Fruit fly (Drosophila melanogaster) whole organism, embryonic: ENCODE data around the gene Lamtor4.

Experiments used
- Atf3 ChIP-seq: fragments of 200-800 bp; sonication (Bioruptor generic); optimal IDR thresholded peaks from 3 replicates; lab custom pipeline; 2016; ENCODE audit warnings: missing biosample characterization, missing genetic modification characterization
- Atf6 ChIP-seq: fragments of 200-800 bp; sonication (Bioruptor generic); IDR thresholded peaks from 2 replicates; pipeline ENCODE4 v1.3.6; 2022; ENCODE audit warnings: missing biosample characterization, missing genetic modification characterization
- C15 ChIP-seq: fragments of 200-800 bp; sonication (Bioruptor generic); IDR thresholded peaks from 3 replicates; pipeline ENCODE4 v1.3.6; 2022; ENCODE audit warnings: missing biosample characterization, missing genetic modification characterization
- CG10431 ChIP-seq: fragments of 200-800 bp; sonication (Bioruptor generic); optimal IDR thresholded peaks from 3 replicates; lab custom pipeline; 2018; ENCODE audit warnings: missing biosample characterization, mild to moderate bottlenecking, missing genetic modification characterization
- CG10565 ChIP-seq: fragments of 200-800 bp; sonication (Bioruptor generic); optimal IDR thresholded peaks from 3 replicates; lab custom pipeline; 2016; ENCODE audit warnings: missing biosample characterization, mild to moderate bottlenecking, missing genetic modification characterization
- CG11085 ChIP-seq: fragments of 200-800 bp; sonication (Bioruptor generic); IDR thresholded peaks from 2 replicates; pipeline ENCODE4 v1.3.6; 2022; ENCODE audit warnings: missing biosample characterization, missing genetic modification characterization
- CG11696 ChIP-seq: fragments of 200-800 bp; sonication (Bioruptor generic); IDR thresholded peaks from 2 replicates; pipeline ENCODE4 v1.3.6; 2022; ENCODE audit warnings: missing biosample characterization, missing genetic modification characterization
- CG12236 ChIP-seq: fragments of 200-800 bp; sonication (Bioruptor generic); optimal IDR thresholded peaks from 2 replicates; lab custom pipeline; 2016; ENCODE audit warnings: missing biosample characterization, missing genetic modification characterization
- CG12299 ChIP-seq: fragments of 200-800 bp; sonication (Bioruptor generic); optimal IDR thresholded peaks from 2 replicates; lab custom pipeline; 2018; ENCODE audit warnings: missing biosample characterization, mild to moderate bottlenecking, missing genetic modification characterization
- CG13894 ChIP-seq: fragments of 200-800 bp; sonication (Bioruptor generic); optimal IDR thresholded peaks from 3 replicates; lab custom pipeline; 2018; ENCODE audit warnings: missing biosample characterization, mild to moderate bottlenecking, missing genetic modification characterization, moderate library complexity
- CG17829 ChIP-seq: fragments of 200-800 bp; optimal IDR thresholded peaks from 2 replicates; lab custom pipeline; 2019; ENCODE audit warnings: missing biosample characterization, mild to moderate bottlenecking, missing genetic modification characterization, moderate library complexity
- CG18764 ChIP-seq: fragments of 200-800 bp; sonication (Bioruptor generic); optimal IDR thresholded peaks from 3 replicates; lab custom pipeline; 2016; ENCODE audit warnings: missing biosample characterization, missing genetic modification characterization
- CG2678 ChIP-seq: fragments of 200-800 bp; sonication (Bioruptor generic); optimal IDR thresholded peaks from 3 replicates; lab custom pipeline; 2019; ENCODE audit warnings: missing biosample characterization, mild to moderate bottlenecking, missing genetic modification characterization, moderate library complexity
- CG2712 ChIP-seq: fragments of 200-800 bp; optimal IDR thresholded peaks from 3 replicates; lab custom pipeline; 2019; ENCODE audit warnings: missing biosample characterization, mild to moderate bottlenecking, missing genetic modification characterization, moderate library complexity
- CG3065 ChIP-seq: fragments of 200-800 bp; sonication (Bioruptor generic); optimal IDR thresholded peaks from 2 replicates; lab custom pipeline; 2016; ENCODE audit warnings: missing biosample characterization, missing genetic modification characterization
- CG31224 ChIP-seq: fragments of 200-800 bp; sonication (Bioruptor generic); IDR thresholded peaks from 2 replicates; pipeline ENCODE4 v1.3.6; 2022; ENCODE audit warnings: missing biosample characterization, missing genetic modification characterization
- CG5953 ChIP-seq: fragments of 200-800 bp; sonication (Bioruptor generic); IDR thresholded peaks from 2 replicates; pipeline ENCODE4 v1.3.6; 2022; ENCODE audit warnings: missing biosample characterization, missing genetic modification characterization
- CG7786 ChIP-seq: fragments of 200-800 bp; sonication (Bioruptor generic); optimal IDR thresholded peaks from 2 replicates; lab custom pipeline; 2016; ENCODE audit warnings: missing biosample characterization, missing genetic modification characterization
- CG7928 ChIP-seq: fragments of 200-800 bp; sonication (Bioruptor generic); optimal IDR thresholded peaks from 2 replicates; lab custom pipeline; 2017; ENCODE audit warnings: missing biosample characterization, mild to moderate bottlenecking, missing genetic modification characterization
- CG7987 ChIP-seq: fragments of 200-800 bp; sonication (Bioruptor generic); optimal IDR thresholded peaks from 2 replicates; lab custom pipeline; 2018; ENCODE audit warnings: missing biosample characterization, mild to moderate bottlenecking, missing genetic modification characterization, moderate library complexity
- CG9727 ChIP-seq: fragments of 200-800 bp; sonication (Bioruptor generic); optimal IDR thresholded peaks from 3 replicates; lab custom pipeline; 2017; ENCODE audit warnings: missing biosample characterization, mild to moderate bottlenecking, missing genetic modification characterization
- CG9797 ChIP-seq: fragments of 200-800 bp; sonication (Bioruptor generic); optimal IDR thresholded peaks from 3 replicates; lab custom pipeline; 2018; ENCODE audit warnings: missing biosample characterization, mild to moderate bottlenecking, missing genetic modification characterization
- Camta ChIP-seq: fragments of 200-800 bp; sonication (Bioruptor generic); optimal IDR thresholded peaks from 2 replicates; lab custom pipeline; 2016; ENCODE audit warnings: missing biosample characterization, missing genetic modification characterization
- CoRest ChIP-seq: fragments of 200-800 bp; sonication (Bioruptor generic); optimal IDR thresholded peaks from 3 replicates; lab custom pipeline; 2018; ENCODE audit warnings: missing biosample characterization, mild to moderate bottlenecking, missing genetic modification characterization, moderate library complexity
- Hr3 ChIP-seq: fragments of 200-800 bp; sonication (Bioruptor generic); optimal IDR thresholded peaks from 3 replicates; lab custom pipeline; 2016; ENCODE audit warnings: missing biosample characterization, missing genetic modification characterization
- Max ChIP-seq: fragments of 200-800 bp; sonication (Bioruptor generic); optimal IDR thresholded peaks from 2 replicates; lab custom pipeline; 2016; ENCODE audit warnings: missing biosample characterization, mild to moderate bottlenecking, missing genetic modification characterization
- NFAT ChIP-seq: fragments of 200-800 bp; sonication (Bioruptor generic); IDR thresholded peaks from 2 replicates; pipeline ENCODE4 v1.3.6; 2022; ENCODE audit warnings: missing biosample characterization, missing genetic modification characterization
- Stat92E ChIP-seq, 3 experiments: fragments of >200 bp in 2 of 3; fragments of 200-800 bp in 1 of 3; sonication (Bioruptor generic) in 1 of 3; optimal IDR thresholded peaks; 2 replicates each; lab custom pipeline; 2017 to 2019; ENCODE audit warnings: missing biosample characterization in 3 of 3, missing genetic modification characterization in 3 of 3, mild to moderate bottlenecking in 1 of 3, moderate library complexity in 1 of 3
- TFAM ChIP-seq: fragments of 200-800 bp; sonication (Bioruptor generic); optimal IDR thresholded peaks from 2 replicates; lab custom pipeline; 2017; ENCODE audit warnings: missing biosample characterization, missing genetic modification characterization, inconsistent platforms
- Taf1 ChIP-seq: fragments of 200-800 bp; sonication (Bioruptor generic); IDR thresholded peaks from 2 replicates; pipeline ENCODE4 v1.3.6; 2022; ENCODE audit warnings: missing biosample characterization, missing genetic modification characterization
- disco-r ChIP-seq: fragments of 200-800 bp; sonication (Bioruptor generic); optimal IDR thresholded peaks from 2 replicates; lab custom pipeline; 2016; ENCODE audit warnings: missing biosample characterization, missing genetic modification characterization
- ems ChIP-seq: fragments of 200-800 bp; sonication (Bioruptor generic); optimal IDR thresholded peaks from 3 replicates; lab custom pipeline; 2016; ENCODE audit warnings: missing biosample characterization, missing genetic modification characterization
- esg ChIP-seq: fragments of 200-800 bp; sonication (Bioruptor generic); conservative IDR thresholded peaks from 2 replicates; pipeline ENCODE4 v1.3.6; 2022; ENCODE audit warnings: missing biosample characterization, missing genetic modification characterization
- fru ChIP-seq: fragments of >200 bp; optimal IDR thresholded peaks from 2 replicates; lab custom pipeline; 2017
- gcm ChIP-seq: fragments of 200-800 bp; sonication (Bioruptor generic); optimal IDR thresholded peaks from 2 replicates; lab custom pipeline; 2019; ENCODE audit warnings: missing biosample characterization, mild to moderate bottlenecking, missing genetic modification characterization, moderate library complexity
- h ChIP-seq: fragments of >200 bp; optimal IDR thresholded peaks from 2 replicates; lab custom pipeline; 2017
- hb ChIP-seq: fragments of 200-800 bp; sonication (Bioruptor generic); IDR thresholded peaks from 3 replicates; pipeline ENCODE4 v1.3.6; 2022; ENCODE audit warnings: missing biosample characterization, missing genetic modification characterization; ENCODE audit not compliant: partially characterized antibody
- inv ChIP-seq: fragments of 200-800 bp; sonication (Bioruptor generic); IDR thresholded peaks from 2 replicates; pipeline ENCODE4 v1.3.6; 2022; ENCODE audit warnings: missing biosample characterization, missing genetic modification characterization; ENCODE audit not compliant: partially characterized antibody
- lilli ChIP-seq: fragments of 200-800 bp; sonication (Bioruptor generic); optimal IDR thresholded peaks from 3 replicates; lab custom pipeline; 2016; ENCODE audit warnings: missing biosample characterization, missing genetic modification characterization
- nau ChIP-seq: fragments of 200-800 bp; sonication (Bioruptor generic); optimal IDR thresholded peaks from 3 replicates; lab custom pipeline; 2017; ENCODE audit warnings: missing biosample characterization, mild to moderate bottlenecking, missing genetic modification characterization, missing genetic modification reagents
- odd ChIP-seq: fragments of 200-800 bp; sonication (Bioruptor generic); optimal IDR thresholded peaks from 2 replicates; lab custom pipeline; 2017; ENCODE audit warnings: missing biosample characterization, mild to moderate bottlenecking, missing genetic modification characterization
- pnt ChIP-seq: fragments of 200-800 bp; sonication (Bioruptor generic); optimal IDR thresholded peaks from 3 replicates; lab custom pipeline; 2016; ENCODE audit warnings: missing biosample characterization, missing genetic modification characterization
- prd ChIP-seq, 3 experiments: fragments of >200 bp in 2 of 3; fragments of 200-800 bp in 1 of 3; sonication (Bioruptor generic) in 1 of 3; optimal IDR thresholded peaks in 2 of 3; IDR thresholded peaks in 1 of 3; 2 replicates in 2 of 3; 3 replicates in 1 of 3; pipeline versions ENCODE4 v1.3.6 to Lab custom; 2017 to 2022; ENCODE audit warnings: missing biosample characterization in 1 of 3, missing genetic modification characterization in 1 of 3
- scrt ChIP-seq: fragments of 200-800 bp; sonication (Bioruptor generic); optimal IDR thresholded peaks from 2 replicates; lab custom pipeline; 2018; ENCODE audit warnings: missing biosample characterization, mild to moderate bottlenecking, missing genetic modification characterization, moderate library complexity
- sisA ChIP-seq: fragments of 200-800 bp; sonication (Bioruptor generic); IDR thresholded peaks from 2 replicates; pipeline ENCODE4 v1.3.6; 2022; ENCODE audit warnings: missing biosample characterization, missing genetic modification characterization
- sqz ChIP-seq: fragments of 200-800 bp; sonication (Bioruptor generic); optimal IDR thresholded peaks from 3 replicates; lab custom pipeline; 2018; ENCODE audit warnings: missing biosample characterization, mild to moderate bottlenecking, missing genetic modification characterization
- tgo ChIP-seq: fragments of 200-800 bp; sonication (Bioruptor generic); IDR thresholded peaks from 3 replicates; pipeline ENCODE4 v1.3.6; 2022; ENCODE audit warnings: missing biosample characterization, missing genetic modification characterization
- trem ChIP-seq: fragments of 200-800 bp; optimal IDR thresholded peaks from 3 replicates; lab custom pipeline; 2019; ENCODE audit warnings: missing biosample characterization, mild to moderate bottlenecking, missing genetic modification characterization, moderate library complexity
- unpg ChIP-seq: fragments of 200-800 bp; sonication (Bioruptor generic); optimal IDR thresholded peaks from 3 replicates; lab custom pipeline; 2018; ENCODE audit warnings: missing biosample characterization, mild to moderate bottlenecking, missing genetic modification characterization, moderate library complexity

The Lamtor4 gene

DNA sequence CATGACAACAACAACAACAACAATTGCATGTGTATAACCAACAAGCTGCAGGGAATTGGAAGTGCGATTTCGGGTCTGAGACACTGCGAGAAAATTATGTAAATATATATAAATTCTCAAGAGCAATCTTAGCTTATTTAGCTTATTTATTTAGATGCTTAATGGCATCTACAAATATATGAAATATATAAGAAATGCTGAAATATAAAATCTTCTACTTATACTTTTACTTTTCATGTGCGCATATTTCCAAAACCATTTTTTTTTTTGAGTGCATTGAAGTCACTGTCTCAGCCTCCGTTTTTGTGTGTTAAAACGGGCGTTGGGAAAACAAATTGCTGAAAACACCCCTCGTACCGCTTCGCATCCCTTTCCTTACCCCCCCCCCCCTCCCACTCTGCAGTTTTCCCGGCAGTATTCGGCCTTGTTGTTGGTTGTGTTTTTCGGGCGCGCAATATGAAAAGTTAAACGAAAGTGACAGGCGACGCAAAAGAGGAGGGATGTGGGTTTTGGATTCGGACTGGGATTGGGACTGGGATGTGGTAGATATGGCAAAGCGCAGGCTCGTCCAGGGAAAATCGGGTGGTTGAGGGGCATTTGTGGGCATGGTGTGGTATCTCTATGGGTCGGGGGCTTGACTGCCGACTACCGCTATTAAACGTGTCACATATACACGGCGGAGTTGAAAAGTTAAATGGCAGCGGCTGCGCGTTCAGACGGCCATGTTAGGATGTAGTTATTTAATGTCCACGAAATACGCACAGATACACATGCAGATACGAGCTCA, 41.3 kb upstream of the Lamtor4 start (continued):
- no peak for TF ChIP-seq pnt (GFP tag; lab: Kevin White, UChicago)
- no peak for TF ChIP-seq Atf3 (GFP tag; lab: Kevin White, UChicago)
- peak; percentile 4 for TF ChIP-seq Max (GFP tag; lab: Kevin White, UChicago)
- TF ChIP-seq CoRest (tag; lab: Kevin White, UChicago): peak; percentile 69
- peak; percentile 3 for TF ChIP-seq sqz (GFP tag; lab: Kevin White, UChicago)
- TF ChIP-seq NFAT (GFP tag; lab: Robert Waterston, UW): no peak
- TF ChIP-seq inv (GFP tag; lab: Robert Waterston, UW): no peak
- no peak; the same call in 2 of the 3 replicates for TF ChIP-seq tgo (GFP tag; lab: Robert Waterston, UW)
- TF ChIP-seq CG10431: peak; percentile 13
- no peak for TF ChIP-seq Taf1
- peak; percentile 66 for TF ChIP-seq Hr3 (GFP tag; lab: Kevin White, UChicago)
- peak; percentile 55 for TF ChIP-seq CG17829
- 0 out of 2 replicates have a peak, but pooled peaks have one; percentile 22 for TF ChIP-seq CG11696 (GFP tag; lab: Robert Waterston, UW)
- TF ChIP-seq CG3065 (GFP tag; lab: Kevin White, UChicago): no peak
- peak; percentile 55 for TF ChIP-seq gcm (GFP tag; lab: Kevin White, UChicago)
- no peak for TF ChIP-seq CG18764 (GFP tag; lab: Kevin White, UChicago)
- TF ChIP-seq odd (GFP tag; lab: Kevin White, UChicago): peak; percentile 19
- TF ChIP-seq CG12299 (tag; lab: Kevin White, UChicago): no peak
- TF ChIP-seq CG11085: no peak
- TF ChIP-seq CG9727 (GFP tag; lab: Kevin White, UChicago): peak; percentile 82
- no peak for TF ChIP-seq CG12236 (GFP tag; lab: Kevin White, UChicago)
- TF ChIP-seq unpg (GFP tag; lab: Kevin White, UChicago): peak; percentile 63
- no peak for TF ChIP-seq prd (optimal IDR thresholded peaks at IDR 0.05; lab: Kevin White, UChicago)
- TF ChIP-seq prd (GFP tag; IDR thresholded peaks at IDR 0.05; lab: Robert Waterston, UW): peak; percentile 83; the same call in 2 of the 3 replicates
- peak; percentile 50 for TF ChIP-seq esg (GFP tag; lab: Robert Waterston, UW)
- 0 out of 2 replicates have a peak, but pooled peaks have one; percentile 17 for TF ChIP-seq Atf6 (GFP tag; lab: Robert Waterston, UW)
- TF ChIP-seq hb (GFP tag; lab: Robert Waterston, UW): no peak
- peak; percentile 1 for TF ChIP-seq Camta (GFP tag; lab: Kevin White, UChicago)
- no peak for TF ChIP-seq CG7987
- TF ChIP-seq lilli: peak; percentile 4
- TF ChIP-seq ems (GFP tag; lab: Kevin White, UChicago): no peak
- TF ChIP-seq Stat92E (GFP tag; optimal IDR thresholded peaks at IDR 0.05; lab: Kevin White, UChicago): peak in 1 of 3 experiments; percentile 11
- peak; percentile 53 for TF ChIP-seq CG2678
- TF ChIP-seq CG13894 (tag; lab: Kevin White, UChicago): peak; percentile 69
- no peak for TF ChIP-seq CG10565 (GFP tag; lab: Kevin White, UChicago)
- TF ChIP-seq h (lab: Kevin White, UChicago): no peak
- TF ChIP-seq disco-r (GFP tag; lab: Kevin White, UChicago): no peak
- no peak for TF ChIP-seq CG7928 (GFP tag; lab: Kevin White, UChicago)
- no peak for TF ChIP-seq CG5953 (GFP tag; lab: Robert Waterston, UW)
- no peak for TF ChIP-seq CG9797 (GFP tag; lab: Kevin White, UChicago)
- no peak for TF ChIP-seq CG7786 (GFP tag; lab: Kevin White, UChicago)
- no peak for TF ChIP-seq CG31224 (GFP tag; lab: Robert Waterston, UW)
- TF ChIP-seq sisA: peak; percentile 53
- TF ChIP-seq CG2712 (tag; lab: Kevin White, UChicago): peak; percentile 68
- TF ChIP-seq fru (lab: Kevin White, UChicago): no peak
- TF ChIP-seq nau (GFP tag; lab: Kevin White, UChicago): no peak
- TF ChIP-seq scrt (GFP tag; lab: Kevin White, UChicago): peak; percentile 83
- TF ChIP-seq C15 (GFP tag; lab: Robert Waterston, UW): no peak
- TF ChIP-seq TFAM (GFP tag; lab: Kevin White, UChicago): no peak
- peak; percentile 25 for TF ChIP-seq trem (tag; lab: Kevin White, UChicago)
